Fruit fly (Drosophila melanogaster) whole organism, pupa: ENCODE results near the gene se.

Experiments used
- CG10348 ChIP-seq: fragments of 200-800 bp; sonication (Bioruptor generic); IDR thresholded peaks from 2 replicates; pipeline ENCODE4 v1.3.6; 2022; ENCODE audit warnings: missing biosample characterization, missing genetic modification characterization
- CG12605 ChIP-seq: fragments of 200-800 bp; sonication (Bioruptor generic); IDR thresholded peaks from 2 replicates; pipeline ENCODE4 v1.3.6; 2022; ENCODE audit warnings: missing biosample characterization, missing genetic modification characterization
- CG13204 ChIP-seq: fragments of 200-800 bp; sonication (Bioruptor generic); optimal IDR thresholded peaks from 2 replicates; lab custom pipeline; 2018; ENCODE audit warnings: missing biosample characterization, mild to moderate bottlenecking, missing genetic modification characterization, moderate library complexity
- CG14655 ChIP-seq: fragments of 200-800 bp; sonication (Bioruptor generic); optimal IDR thresholded peaks from 3 replicates; lab custom pipeline; 2017; ENCODE audit warnings: mild to moderate bottlenecking, missing biosample characterization, missing genetic modification reagents, missing genetic modification characterization
- CG15710 ChIP-seq: fragments of 200-800 bp; sonication (Bioruptor generic); optimal IDR thresholded peaks from 2 replicates; lab custom pipeline; 2018; ENCODE audit warnings: missing biosample characterization, mild to moderate bottlenecking, missing genetic modification characterization, moderate library complexity
- CG17806 ChIP-seq: fragments of 200-800 bp; sonication (Bioruptor generic); optimal IDR thresholded peaks from 2 replicates; lab custom pipeline; 2018; ENCODE audit warnings: missing biosample characterization, mild to moderate bottlenecking, missing genetic modification characterization, moderate library complexity
- CG34367 ChIP-seq: fragments of 200-800 bp; sonication (Bioruptor generic); optimal IDR thresholded peaks from 2 replicates; lab custom pipeline; 2018; ENCODE audit warnings: missing biosample characterization, mild to moderate bottlenecking, missing genetic modification characterization
- CG4496 ChIP-seq: fragments of 200-800 bp; sonication (Bioruptor generic); IDR thresholded peaks from 3 replicates; pipeline ENCODE4 v1.3.6; 2022; ENCODE audit warnings: missing biosample characterization, missing genetic modification characterization
- CG8159 ChIP-seq: fragments of 200-800 bp; sonication (Bioruptor generic); optimal IDR thresholded peaks from 3 replicates; lab custom pipeline; 2018; ENCODE audit warnings: missing biosample characterization, mild to moderate bottlenecking, missing genetic modification characterization, moderate library complexity
- CG8301 ChIP-seq: fragments of 200-800 bp; sonication (Bioruptor generic); optimal IDR thresholded peaks from 2 replicates; lab custom pipeline; 2018; ENCODE audit warnings: missing biosample characterization, mild to moderate bottlenecking, missing genetic modification characterization
- CG9948 ChIP-seq: fragments of 200-800 bp; sonication (Bioruptor generic); optimal IDR thresholded peaks from 2 replicates; lab custom pipeline; 2018; ENCODE audit warnings: missing biosample characterization, mild to moderate bottlenecking, missing genetic modification characterization, moderate library complexity
- D1 ChIP-seq: fragments of 200-800 bp; sonication (Bioruptor generic); optimal IDR thresholded peaks from 2 replicates; lab custom pipeline; 2018; ENCODE audit warnings: missing biosample characterization, mild to moderate bottlenecking, missing genetic modification characterization, moderate library complexity
- Ets98B ChIP-seq: fragments of 200-800 bp; sonication (Bioruptor generic); IDR thresholded peaks from 2 replicates; pipeline ENCODE4 v1.3.6; 2022; ENCODE audit warnings: missing biosample characterization, missing genetic modification characterization
- Pif1A ChIP-seq: fragments of 200-800 bp; sonication (Bioruptor generic); optimal IDR thresholded peaks from 3 replicates; lab custom pipeline; 2016; ENCODE audit warnings: missing biosample characterization, missing genetic modification characterization
- Pif1B ChIP-seq: fragments of 200-800 bp; sonication (Bioruptor generic); optimal IDR thresholded peaks from 3 replicates; lab custom pipeline; 2016; ENCODE audit warnings: missing biosample characterization, missing genetic modification characterization
- Snoo ChIP-seq: fragments of 200-800 bp; sonication (Bioruptor generic); optimal IDR thresholded peaks from 3 replicates; lab custom pipeline; 2017; ENCODE audit warnings: missing biosample characterization, mild to moderate bottlenecking, missing genetic modification characterization, inconsistent platforms
- fd96Ca ChIP-seq: fragments of 200-800 bp; sonication (Bioruptor generic); IDR thresholded peaks from 3 replicates; pipeline ENCODE4 v1.3.6; 2022; ENCODE audit warnings: missing biosample characterization, missing genetic modification characterization
- gl ChIP-seq: fragments of 200-800 bp; sonication (Bioruptor generic); optimal IDR thresholded peaks from 2 replicates; lab custom pipeline; 2018; ENCODE audit warnings: missing biosample characterization, mild to moderate bottlenecking, missing genetic modification characterization
- rn ChIP-seq: fragments of 200-800 bp; sonication (Bioruptor generic); IDR thresholded peaks from 2 replicates; pipeline ENCODE4 v1.3.6; 2022; ENCODE audit warnings: missing biosample characterization, missing genetic modification characterization

The se gene

DNA sequence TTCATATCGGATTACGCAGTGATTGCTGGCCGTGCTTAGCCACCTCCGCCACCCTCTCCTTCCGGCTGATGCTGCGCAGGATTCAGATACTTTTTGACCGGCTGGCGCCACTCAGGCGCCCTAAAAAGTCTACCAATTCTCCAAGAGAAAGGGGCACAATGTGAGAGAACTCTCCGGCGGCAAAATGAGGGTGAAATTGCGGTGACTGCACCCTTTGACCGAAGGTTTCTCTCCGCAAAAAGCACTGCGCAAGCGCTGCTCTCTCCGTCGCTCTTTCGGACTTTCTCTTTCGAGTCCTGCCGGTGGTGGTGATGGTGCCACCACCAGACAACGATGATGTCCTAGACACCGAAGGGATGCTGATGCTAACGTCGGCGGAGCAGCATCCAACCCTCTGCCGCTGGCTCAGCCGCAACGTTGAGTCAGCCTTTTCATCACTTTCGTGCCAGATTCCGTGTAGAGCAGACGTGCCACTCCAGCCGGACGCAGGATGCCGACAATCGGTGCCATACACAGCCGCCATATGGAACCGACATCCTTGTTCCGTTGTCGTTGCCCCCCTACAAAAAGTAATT is 39.5 kb downstream of the se start:
- TF ChIP-seq CG12605: no peak
- no peak for TF ChIP-seq CG14655 (GFP tag; lab: Kevin White, UChicago)
- no peak for TF ChIP-seq Pif1B (GFP tag; lab: Kevin White, UChicago)
- no peak for TF ChIP-seq CG8301
- TF ChIP-seq CG4496 (GFP tag; lab: Robert Waterston, UW): no peak
- TF ChIP-seq CG34367: no peak
- TF ChIP-seq fd96Ca (GFP tag; lab: Robert Waterston, UW): no peak
- no peak for TF ChIP-seq rn (GFP tag; lab: Robert Waterston, UW)
- TF ChIP-seq CG8159 (tag; lab: Kevin White, UChicago): no peak

DNA sequence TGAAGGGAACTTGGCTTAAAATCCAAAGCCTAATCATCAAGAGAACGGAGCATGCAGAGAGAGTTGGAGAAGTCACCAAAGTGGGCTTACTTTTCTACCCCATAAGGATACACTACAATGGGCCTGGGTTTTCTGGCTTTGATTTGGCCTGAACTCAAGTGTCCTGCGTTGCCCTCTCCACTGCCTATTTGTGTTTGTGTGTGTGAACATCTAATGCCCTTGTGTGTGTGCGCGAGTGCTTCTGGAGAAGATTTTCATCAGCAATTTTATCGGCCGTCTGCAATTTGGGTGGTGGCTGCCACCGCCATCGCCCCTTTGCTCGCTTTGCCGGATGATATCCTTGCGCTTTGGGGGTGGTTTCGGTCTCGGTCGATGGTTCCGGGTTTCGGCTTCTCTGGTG is 40.3 kb downstream of the se start:
- TF ChIP-seq CG12605: no peak
- TF ChIP-seq gl: no peak
- no peak for TF ChIP-seq CG15710 (tag; lab: Kevin White, UChicago)
- TF ChIP-seq fd96Ca (GFP tag; lab: Robert Waterston, UW): no peak
- no peak for TF ChIP-seq Ets98B
- no peak for TF ChIP-seq CG4496 (GFP tag; lab: Robert Waterston, UW)
- TF ChIP-seq CG9948 (tag; lab: Kevin White, UChicago): no peak
- TF ChIP-seq D1: no peak
- no peak for TF ChIP-seq CG10348 (GFP tag; lab: Robert Waterston, UW)
- no peak for TF ChIP-seq CG8159 (tag; lab: Kevin White, UChicago)
- TF ChIP-seq Pif1A: no peak
- no peak for TF ChIP-seq CG13204 (GFP tag; lab: Kevin White, UChicago)
- no peak for TF ChIP-seq CG34367
- no peak for TF ChIP-seq CG17806 (tag; lab: Kevin White, UChicago)
- TF ChIP-seq CG8301: no peak
- no peak for TF ChIP-seq Snoo (tag; lab: Kevin White, UChicago)
